Fruit fly (Drosophila melanogaster): ENCODE measurements around the gene CG42402.
"Not testable (repeated sequence)": the region's sequence is repeated elsewhere in the genome, so short reads cannot be mapped to it uniquely, and the experiment has no call there.

The CG42402 gene

DNA sequence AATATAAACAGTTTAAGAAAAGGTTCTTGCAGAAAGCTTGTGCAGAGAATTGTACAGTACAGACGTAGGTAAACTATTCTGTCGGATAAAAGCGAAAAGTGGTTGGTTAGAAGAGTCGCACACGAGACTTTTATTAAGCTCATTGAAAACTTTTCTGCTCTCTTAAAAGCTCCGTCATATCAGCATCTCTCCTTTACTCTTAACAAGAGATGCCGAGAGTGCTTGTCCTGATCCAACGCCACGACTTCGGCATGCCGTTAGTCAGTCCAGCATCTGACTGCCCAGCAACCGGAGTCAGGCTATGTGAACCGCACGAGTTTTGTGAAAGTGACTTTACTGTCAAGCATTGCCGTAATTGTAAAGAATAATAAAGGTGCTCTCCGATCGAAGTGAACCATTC lies at the start of gene CG42402:
Gene CG42402 (plus strand): TSS at position 282 of the 400 bp plus-strand sequence.
- no peak for TF ChIP-seq CG9705 (GFP tag; optimal IDR thresholded peaks at IDR 0.05)
- no peak for TF ChIP-seq lola (GFP tag; optimal IDR thresholded peaks at IDR 0.05)
- TF ChIP-seq dl (GFP tag; optimal IDR thresholded peaks at IDR 0.05; ENCODE audit: insufficient read depth in 1 of 2, partially characterized antibody in 2 of 2), result no peak
- no peak for TF ChIP-seq Hr78 (GFP tag; optimal IDR thresholded peaks at IDR 0.05)
- no peak for TF ChIP-seq Myc (optimal IDR thresholded peaks at IDR 0.05)
- TF ChIP-seq jim (GFP tag; optimal IDR thresholded peaks at IDR 0.05), result no peak
- no peak for TF ChIP-seq pan (optimal IDR thresholded peaks at IDR 0.05)
- no peak for TF ChIP-seq OdsH (GFP tag; optimal IDR thresholded peaks at IDR 0.05)
- no peak for TF ChIP-seq Jra (GFP tag; optimal IDR thresholded peaks at IDR 0.05)
- no peak for TF ChIP-seq dmrt93B (GFP tag; optimal IDR thresholded peaks at IDR 0.05)

DNA sequence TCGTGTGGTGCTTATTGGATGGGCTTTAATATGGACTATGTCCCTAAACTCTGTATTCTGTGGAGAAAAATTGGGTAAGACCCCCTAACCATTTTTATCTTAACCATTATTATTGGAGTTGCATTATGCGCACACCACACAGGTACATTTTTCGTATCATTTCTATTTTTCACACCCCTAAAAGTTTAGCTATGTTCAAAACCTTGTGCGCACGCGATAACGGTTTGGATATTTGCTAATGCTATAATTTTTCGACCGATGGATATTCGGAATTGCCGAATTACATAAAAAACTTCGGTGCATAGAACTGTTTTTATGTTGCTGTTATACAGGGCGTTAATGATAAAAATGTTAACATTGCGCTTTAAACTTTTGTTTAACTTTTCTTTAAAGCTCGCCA lies 4.0 kb downstream of the CG42402 start:
- TF ChIP-seq sv (GFP tag; optimal IDR thresholded peaks at IDR 0.05) (no peak), Myc (optimal IDR thresholded peaks at IDR 0.05) (peak; percentile 43)

DNA sequence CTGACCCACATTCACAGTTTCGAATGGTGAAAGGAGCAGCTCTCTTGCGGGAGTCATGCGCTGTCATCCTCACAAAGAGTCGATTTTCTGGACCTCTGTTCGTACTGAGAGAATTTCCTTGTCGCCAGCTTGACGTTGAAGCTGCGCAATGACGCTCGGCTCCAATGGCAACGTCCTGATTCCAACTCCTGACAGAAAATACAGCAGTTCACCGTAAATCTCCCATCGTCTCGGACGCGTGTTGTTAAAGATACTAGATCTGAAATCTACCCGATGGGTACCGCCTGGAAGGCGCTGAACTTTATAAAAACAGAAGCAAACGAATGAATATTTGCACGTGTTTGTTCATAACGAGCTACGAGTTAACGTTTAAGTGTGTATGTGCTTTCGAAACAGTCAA lies 6.1 kb downstream of the CG42402 start:
- no peak for TF ChIP-seq Rel (GFP tag; optimal IDR thresholded peaks at IDR 0.05)
- no peak for TF ChIP-seq Rel (tag; optimal IDR thresholded peaks at IDR 0.05)
- no peak for TF ChIP-seq HLH106 (tag; optimal IDR thresholded peaks at IDR 0.05)
- no peak for TF ChIP-seq N (GFP tag; optimal IDR thresholded peaks at IDR 0.05)
- no peak for TF ChIP-seq Hnf4 (GFP tag; optimal IDR thresholded peaks at IDR 0.05)
- TF ChIP-seq Dif (GFP tag; optimal IDR thresholded peaks at IDR 0.05; ENCODE audit: partially characterized antibody), result no peak
- no peak for TF ChIP-seq Vsx2 (GFP tag; optimal IDR thresholded peaks at IDR 0.05; ENCODE audit: partially characterized antibody)
- no peak for TF ChIP-seq fru (GFP tag; optimal IDR thresholded peaks at IDR 0.05)
- TF ChIP-seq ey (GFP tag; optimal IDR thresholded peaks at IDR 0.05), result no peak
- TF ChIP-seq Sp1 (GFP tag; optimal IDR thresholded peaks at IDR 0.05), result no peak
- no peak for TF ChIP-seq rgr (GFP tag; optimal IDR thresholded peaks at IDR 0.05)
- TF ChIP-seq dmrt93B (GFP tag; optimal IDR thresholded peaks at IDR 0.05), result no peak
- TF ChIP-seq Dfd (GFP tag; optimal IDR thresholded peaks at IDR 0.05), result no peak
- no peak for TF ChIP-seq CrebA (GFP tag; optimal IDR thresholded peaks at IDR 0.05; ENCODE audit: borderline replicate concordance)
- no peak for TF ChIP-seq dsf (GFP tag; optimal IDR thresholded peaks at IDR 0.05; ENCODE audit: borderline replicate concordance)
- no peak for TF ChIP-seq jim (GFP tag; optimal IDR thresholded peaks at IDR 0.05)
- TF ChIP-seq psq (GFP tag; optimal IDR thresholded peaks at IDR 0.05), result no peak

DNA sequence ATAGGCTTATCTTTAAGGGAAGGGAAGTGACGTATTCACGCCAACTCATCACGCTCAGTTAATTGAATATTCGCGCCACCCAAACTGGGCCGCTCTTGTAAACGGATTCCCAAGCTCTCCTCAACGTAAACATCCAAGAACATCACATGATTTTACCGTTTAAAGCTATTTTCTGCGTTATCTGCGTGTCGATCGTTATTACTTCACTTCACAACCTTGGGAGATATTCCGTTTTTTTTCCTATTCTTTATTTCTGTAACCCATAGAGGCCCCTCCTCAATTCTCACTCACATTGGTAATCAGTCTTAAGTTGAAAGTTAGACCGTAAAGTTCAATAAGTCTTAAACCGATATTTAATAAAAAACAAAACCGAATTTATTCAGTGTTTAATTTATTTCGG lies 48.4 kb downstream of the CG42402 start, which contains the start of gene Gfat1:
Gene Gfat1 (plus strand): TSS at position 301 of the 400 bp plus-strand sequence.
- TF ChIP-seq Abd-B, woc, lola (GFP tag; optimal IDR thresholded peaks at IDR 0.05): not testable (repeated sequence)

DNA sequence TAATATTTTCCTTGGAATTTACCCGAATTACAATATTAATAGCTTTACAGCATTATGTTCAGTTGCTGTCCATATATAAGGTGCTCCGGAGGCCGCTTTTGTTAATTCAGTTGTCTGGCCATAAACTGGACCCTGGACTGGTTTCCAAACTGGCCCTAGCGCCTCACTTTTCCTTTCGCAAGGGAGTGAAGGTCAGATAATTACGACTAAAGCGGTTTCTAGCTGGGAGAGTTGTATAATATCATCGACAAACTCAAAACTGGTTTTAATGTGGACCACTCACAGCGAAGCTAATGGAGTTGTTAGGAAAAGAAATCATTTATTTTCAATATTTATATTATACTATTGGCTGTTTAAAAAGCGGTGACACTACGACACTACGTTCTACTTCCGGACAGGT lies 49.8 kb downstream of the CG42402 start:
- TF ChIP-seq OdsH (GFP tag; optimal IDR thresholded peaks at IDR 0.05) (no peak), CrebA (GFP tag; optimal IDR thresholded peaks at IDR 0.05; ENCODE audit: borderline replicate concordance) (no peak), Sp1 (GFP tag; optimal IDR thresholded peaks at IDR 0.05) (no peak), GATAd (GFP tag; optimal IDR thresholded peaks at IDR 0.05) (no peak), psq (GFP tag; optimal IDR thresholded peaks at IDR 0.05) (no peak), lola (GFP tag; optimal IDR thresholded peaks at IDR 0.05) (no peak), dl (GFP tag; optimal IDR thresholded peaks at IDR 0.05; ENCODE audit: insufficient read depth in 1 of 2, partially characterized antibody in 2 of 2) (no peak), Dif (GFP tag; optimal IDR thresholded peaks at IDR 0.05; ENCODE audit: partially characterized antibody) (no peak), pan (optimal IDR thresholded peaks at IDR 0.05) (no peak), sage (GFP tag; optimal IDR thresholded peaks at IDR 0.05) (no peak), dsf (GFP tag; optimal IDR thresholded peaks at IDR 0.05; ENCODE audit: borderline replicate concordance) (no peak)

DNA sequence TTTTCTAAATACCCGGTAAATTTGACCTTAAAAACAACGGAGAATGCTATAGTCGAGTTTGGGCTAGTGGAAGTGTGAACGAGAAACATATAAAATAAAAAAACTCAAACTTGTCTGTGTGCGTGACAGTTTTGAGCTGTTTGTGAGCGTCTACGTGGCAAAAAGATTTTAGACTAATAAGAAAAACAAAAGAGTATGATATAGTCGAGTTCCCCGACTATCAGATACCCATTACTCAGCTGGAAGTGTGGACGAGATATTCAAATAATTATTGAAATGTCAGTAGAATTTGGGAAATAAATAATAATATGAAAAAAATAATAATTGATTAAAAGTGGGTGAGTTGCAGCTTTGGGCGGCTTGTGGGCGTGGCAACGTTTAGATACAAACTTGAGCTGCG lies 50.6 kb downstream of the CG42402 start:
- TF ChIP-seq Mio (GFP tag; optimal IDR thresholded peaks at IDR 0.05) (no peak), br (GFP tag; optimal IDR thresholded peaks at IDR 0.05) (no peak), dl (GFP tag; optimal IDR thresholded peaks at IDR 0.05; ENCODE audit: insufficient read depth in 1 of 2, partially characterized antibody in 2 of 2) (no peak), GATAd (GFP tag; optimal IDR thresholded peaks at IDR 0.05) (no peak), foxo (GFP tag; optimal IDR thresholded peaks at IDR 0.05) (no peak), N (GFP tag; optimal IDR thresholded peaks at IDR 0.05) (no peak), sage (GFP tag; optimal IDR thresholded peaks at IDR 0.05) (no peak), Vsx2 (GFP tag; optimal IDR thresholded peaks at IDR 0.05; ENCODE audit: partially characterized antibody) (no peak), ey (GFP tag; optimal IDR thresholded peaks at IDR 0.05) (no peak), Dfd (GFP tag; optimal IDR thresholded peaks at IDR 0.05) (no peak), OdsH (GFP tag; optimal IDR thresholded peaks at IDR 0.05) (no peak), Hnf4 (GFP tag; optimal IDR thresholded peaks at IDR 0.05) (no peak)
